Worm (Caenorhabditis elegans) whole organism, midembryonic: ENCODE results near the gene etr-1.

Experiments used
- flt-1 ChIP-seq: fragments of 200-800 bp; sonication (Bioruptor generic); IDR thresholded peaks from 2 replicates; pipeline ENCODE4 v1.3.6; 2022; ENCODE audit warnings: missing genetic modification characterization, missing compliant biosample characterization
- klf-2 ChIP-seq: fragments of 200-800 bp; sonication (Bioruptor generic); conservative IDR thresholded peaks from 2 replicates; pipeline ENCODE4 v1.3.6; 2022; ENCODE audit warnings: missing genetic modification reagents, missing genetic modification characterization, missing compliant biosample characterization
- med-1 ChIP-seq: sonication (generic microtip); optimal IDR thresholded peaks from 2 replicates; lab custom pipeline; 2017; ENCODE audit warnings: missing genetic modification characterization, mild to moderate bottlenecking, missing compliant biosample characterization, antibody characterized with exemption, missing genetic modification reagents; ENCODE audit not compliant: insufficient read depth
- tab-1 ChIP-seq: fragments of 200-800 bp; sonication (Bioruptor generic); IDR thresholded peaks from 2 replicates; pipeline ENCODE4 v1.3.6; 2022; ENCODE audit warnings: missing genetic modification characterization, missing compliant biosample characterization
- ztf-29 ChIP-seq: fragments of 200-800 bp; sonication (Bioruptor generic); IDR thresholded peaks from 2 replicates; pipeline ENCODE4 v1.3.6; 2022; ENCODE audit warnings: missing genetic modification reagents, missing genetic modification characterization, missing compliant biosample characterization

- TF ChIP-seq klf-2: no peak
- no peak for TF ChIP-seq flt-1
- TF ChIP-seq med-1 (GFP tag; lab: Kevin White, UChicago): no peak
- TF ChIP-seq tab-1 (GFP tag; lab: Robert Waterston, UW): no peak
- no peak for TF ChIP-seq ztf-29 (GFP tag; lab: Robert Waterston, UW)
Observed at ce11 chrII:122494-122893, 39.7 kb upstream of the etr-1 start.
